Worm (Caenorhabditis elegans) whole organism, young adult: ENCODE data around the gene dnpp-1.

Experiments
- B0019.2 ChIP-seq: fragments of 200-800 bp; sonication (Bioruptor generic); conservative IDR thresholded peaks from 2 replicates; pipeline ENCODE4 v1.3.6; 2022; ENCODE audit warnings: missing genetic modification reagents, missing genetic modification characterization, missing compliant biosample characterization
- B0261.1 ChIP-seq: sonication (generic microtip); optimal IDR thresholded peaks from 2 replicates; lab custom pipeline; 2016; ENCODE audit warnings: mild to moderate bottlenecking, missing genetic modification characterization, moderate library complexity, missing compliant biosample characterization
- B0336.3 ChIP-seq: fragments of 200-800 bp; sonication (Bioruptor generic); IDR thresholded peaks from 2 replicates; pipeline ENCODE4 v1.3.6; 2022; ENCODE audit warnings: missing genetic modification characterization, missing compliant biosample characterization
- F22D6.2 ChIP-seq: sonication (generic microtip); optimal IDR thresholded peaks from 2 replicates; lab custom pipeline; 2016; ENCODE audit warnings: mild to moderate bottlenecking, missing genetic modification characterization, missing compliant biosample characterization
- F23B12.7 ChIP-seq: sonication (generic microtip); optimal IDR thresholded peaks from 2 replicates; lab custom pipeline; 2017; ENCODE audit warnings: missing genetic modification characterization, mild to moderate bottlenecking, missing compliant biosample characterization, antibody characterized with exemption, moderate library complexity; ENCODE audit not compliant: insufficient read depth
- F37B4.10 ChIP-seq: fragments of 200-800 bp; sonication (Bioruptor generic); IDR thresholded peaks from 2 replicates; pipeline ENCODE4 v1.3.6; 2022; ENCODE audit warnings: missing genetic modification characterization, missing compliant biosample characterization
- F39B2.1 ChIP-seq: fragments of 200-800 bp; sonication (Bioruptor generic); IDR thresholded peaks from 2 replicates; pipeline ENCODE4 v1.3.6; 2022; ENCODE audit warnings: missing genetic modification reagents, missing genetic modification characterization, missing compliant biosample characterization
- T26A5.8 ChIP-seq: sonication (generic microtip); optimal IDR thresholded peaks from 2 replicates; lab custom pipeline; 2016; ENCODE audit warnings: missing genetic modification characterization, missing compliant biosample characterization
- Y67H2A.10 ChIP-seq: fragments of 200-800 bp; sonication (Bioruptor generic); conservative IDR thresholded peaks from 2 replicates; pipeline ENCODE4 v1.3.6; 2022; ENCODE audit warnings: missing genetic modification reagents, missing genetic modification characterization, missing compliant biosample characterization
- Y79H2A.3 ChIP-seq: fragments of 200-800 bp; sonication (Bioruptor generic); conservative IDR thresholded peaks from 2 replicates; pipeline ENCODE4 v1.3.6; 2022; ENCODE audit warnings: missing genetic modification reagents, missing genetic modification characterization, missing compliant biosample characterization
- ZK185.1 ChIP-seq: sonication (generic microtip); optimal IDR thresholded peaks from 2 replicates; lab custom pipeline; 2016; ENCODE audit warnings: mild to moderate bottlenecking, missing genetic modification characterization, missing compliant biosample characterization; ENCODE audit not compliant: poor library complexity, severe bottlenecking
- akir-1 ChIP-seq: fragments of 200-800 bp; sonication (Bioruptor generic); optimal IDR thresholded peaks from 2 replicates; lab custom pipeline; 2018; ENCODE audit warnings: mild to moderate bottlenecking, missing genetic modification characterization, moderate library complexity, missing compliant biosample characterization
- ama-1 ChIP-seq, 3 experiments: fragments of 150-350 bp in 1 of 3; sonication (generic microtip) in 2 of 3; optimal IDR thresholded peaks; 2 replicates each; lab custom pipeline; 2014 to 2018; ENCODE audit warnings: missing biosample characterization in 2 of 3, missing genetic modification characterization in 2 of 3, missing genetic modification reagents in 2 of 3
- atf-7 ChIP-seq: sonication (generic microtip); optimal IDR thresholded peaks from 2 replicates; lab custom pipeline; 2017; ENCODE audit warnings: mild to moderate bottlenecking, missing genetic modification characterization, missing compliant biosample characterization
- athp-1 ChIP-seq: sonication (generic microtip); optimal IDR thresholded peaks from 2 replicates; lab custom pipeline; 2017; ENCODE audit warnings: mild to moderate bottlenecking, missing genetic modification characterization, missing compliant biosample characterization
- attf-5 ChIP-seq: fragments of 200-800 bp; sonication (Bioruptor generic); optimal IDR thresholded peaks from 2 replicates; lab custom pipeline; 2018; ENCODE audit warnings: mild to moderate bottlenecking, missing genetic modification characterization, missing compliant biosample characterization
- attf-6 ChIP-seq: fragments of 200-800 bp; sonication (Bioruptor generic); IDR thresholded peaks from 2 replicates; pipeline ENCODE4 v1.3.6; 2022; ENCODE audit warnings: missing genetic modification reagents, missing genetic modification characterization, missing compliant biosample characterization
- ccch-3 ChIP-seq: fragments of 200-800 bp; sonication (Bioruptor generic); optimal IDR thresholded peaks from 2 replicates; lab custom pipeline; 2018; ENCODE audit warnings: mild to moderate bottlenecking, missing genetic modification characterization, missing compliant biosample characterization
- cebp-1 ChIP-seq, 2 experiments: fragments of 200-800 bp in 1 of 2; sonication (Bioruptor generic) in 1 of 2; sonication (generic microtip) in 1 of 2; IDR thresholded peaks in 1 of 2; optimal IDR thresholded peaks in 1 of 2; 2 replicates each; pipeline versions ENCODE4 v1.3.6 to Lab custom; 2017 to 2022; ENCODE audit warnings: missing compliant biosample characterization in 2 of 2, missing genetic modification characterization in 2 of 2, mild to moderate bottlenecking in 1 of 2, missing genetic modification reagents in 1 of 2, moderate library complexity in 1 of 2
- ceh-27 ChIP-seq: fragments of 200-800 bp; sonication (Bioruptor generic); optimal IDR thresholded peaks from 2 replicates; lab custom pipeline; 2018; ENCODE audit warnings: mild to moderate bottlenecking, missing genetic modification characterization, moderate library complexity, missing compliant biosample characterization
- chd-7 ChIP-seq: sonication (generic microtip); optimal IDR thresholded peaks from 2 replicates; lab custom pipeline; 2016; ENCODE audit warnings: mild to moderate bottlenecking, missing genetic modification characterization, moderate library complexity, missing compliant biosample characterization
- dox-1 ChIP-seq: fragments of 200-800 bp; sonication (Bioruptor generic); IDR thresholded peaks from 2 replicates; pipeline ENCODE4 v1.3.6; 2022; ENCODE audit warnings: missing genetic modification reagents, missing genetic modification characterization, missing compliant biosample characterization
- egl-44 ChIP-seq: fragments of 200-800 bp; sonication (Bioruptor generic); IDR thresholded peaks from 2 replicates; pipeline ENCODE4 v1.3.6; 2022; ENCODE audit warnings: missing genetic modification reagents, missing genetic modification characterization, missing compliant biosample characterization
- ekl-4 ChIP-seq: fragments of 200-800 bp; sonication (Bioruptor generic); IDR thresholded peaks from 2 replicates; pipeline ENCODE4 v1.3.6; 2022; ENCODE audit warnings: missing genetic modification reagents, missing genetic modification characterization, missing compliant biosample characterization
- ets-4 ChIP-seq: fragments of 200-800 bp; sonication (Bioruptor generic); optimal IDR thresholded peaks from 2 replicates; lab custom pipeline; 2018; ENCODE audit warnings: mild to moderate bottlenecking, missing genetic modification characterization, missing compliant biosample characterization
- fkh-3 ChIP-seq: sonication (generic microtip); optimal IDR thresholded peaks from 2 replicates; lab custom pipeline; 2016; ENCODE audit warnings: mild to moderate bottlenecking, missing genetic modification characterization, missing compliant biosample characterization
- him-1 ChIP-seq: sonication (generic microtip); optimal IDR thresholded peaks from 2 replicates; lab custom pipeline; 2016; ENCODE audit warnings: missing genotype, missing genetic modification reagents, missing genetic modification characterization, missing compliant biosample characterization
- hlh-12 ChIP-seq: sonication (generic microtip); optimal IDR thresholded peaks from 2 replicates; lab custom pipeline; 2016; ENCODE audit warnings: missing genetic modification characterization, missing compliant biosample characterization
- hmg-20 ChIP-seq: fragments of 200-800 bp; sonication (Bioruptor generic); IDR thresholded peaks from 2 replicates; pipeline ENCODE4 v1.3.6; 2022; ENCODE audit warnings: missing genetic modification reagents, missing genetic modification characterization, missing compliant biosample characterization
- hrde-1 ChIP-seq: sonication (generic microtip); optimal IDR thresholded peaks from 2 replicates; lab custom pipeline; 2016; ENCODE audit warnings: missing genetic modification characterization, mild to moderate bottlenecking, missing compliant biosample characterization, moderate library complexity, missing genotype, missing genetic modification reagents, borderline replicate concordance
- hsf-1 ChIP-seq: fragments of 200-800 bp; sonication (Bioruptor generic); IDR thresholded peaks from 2 replicates; pipeline ENCODE4 v1.3.6; 2022; ENCODE audit warnings: missing genetic modification reagents, missing genetic modification characterization, missing compliant biosample characterization
- let-607 ChIP-seq, 2 experiments: fragments of 200-800 bp in 1 of 2; sonication (Bioruptor generic) in 1 of 2; sonication (generic microtip) in 1 of 2; optimal IDR thresholded peaks; 2 replicates each; lab custom pipeline; 2016 to 2018; ENCODE audit warnings: mild to moderate bottlenecking in 2 of 2, missing compliant biosample characterization in 2 of 2, missing genetic modification characterization in 2 of 2, moderate library complexity in 2 of 2, missing genotype in 1 of 2
- lin-35 ChIP-seq, 3 experiments: fragments of 150-350 bp in 2 of 3; sonication (generic microtip) in 1 of 3; optimal IDR thresholded peaks; 2 replicates each; lab custom pipeline; 2014 to 2018; ENCODE audit warnings: missing biosample characterization in 3 of 3, missing genetic modification characterization in 3 of 3, missing genetic modification reagents in 3 of 3
- lin-54 ChIP-seq: fragments of 200-800 bp; sonication (Bioruptor generic); optimal IDR thresholded peaks from 2 replicates; lab custom pipeline; 2018; ENCODE audit warnings: mild to moderate bottlenecking, missing genetic modification characterization, missing compliant biosample characterization
- madf-10 ChIP-seq: sonication (generic microtip); optimal IDR thresholded peaks from 2 replicates; lab custom pipeline; 2016; ENCODE audit warnings: mild to moderate bottlenecking, missing genetic modification characterization, missing compliant biosample characterization
- madf-6 ChIP-seq: fragments of 200-800 bp; sonication (Bioruptor generic); IDR thresholded peaks from 2 replicates; pipeline ENCODE4 v1.3.6; 2022; ENCODE audit warnings: missing genetic modification reagents, missing genetic modification characterization, missing compliant biosample characterization
- mxl-1 ChIP-seq: sonication (generic microtip); optimal IDR thresholded peaks from 2 replicates; lab custom pipeline; 2016; ENCODE audit warnings: missing genetic modification characterization, missing compliant biosample characterization
- nfya-2 ChIP-seq: fragments of 200-800 bp; sonication (Bioruptor generic); IDR thresholded peaks from 2 replicates; pipeline ENCODE4 v1.3.6; 2022; ENCODE audit warnings: missing genetic modification reagents, missing genetic modification characterization, missing compliant biosample characterization
- nhr-80 ChIP-seq: sonication (generic microtip); optimal IDR thresholded peaks from 2 replicates; lab custom pipeline; 2016; ENCODE audit warnings: missing genetic modification characterization, missing compliant biosample characterization
- pbrm-1 ChIP-seq: fragments of 200-800 bp; sonication (Bioruptor generic); IDR thresholded peaks from 2 replicates; pipeline ENCODE4 v1.3.6; 2022; ENCODE audit warnings: missing genetic modification reagents, missing genetic modification characterization, missing compliant biosample characterization
- rec-8 ChIP-seq, 2 experiments: sonication (generic microtip); optimal IDR thresholded peaks; 2 replicates each; lab custom pipeline; 2016; ENCODE audit warnings: mild to moderate bottlenecking in 2 of 2, missing genetic modification characterization in 2 of 2, missing genetic modification reagents in 2 of 2, missing genotype in 2 of 2, missing biosample characterization in 1 of 2, missing compliant biosample characterization in 1 of 2, moderate library complexity in 1 of 2
- repo-1 ChIP-seq: sonication (generic microtip); optimal IDR thresholded peaks from 2 replicates; lab custom pipeline; 2017; ENCODE audit warnings: mild to moderate bottlenecking, missing genetic modification characterization, missing compliant biosample characterization
- snpc-3.4 ChIP-seq: sonication (generic microtip); optimal IDR thresholded peaks from 2 replicates; lab custom pipeline; 2017; ENCODE audit warnings: missing genetic modification characterization, mild to moderate bottlenecking, missing compliant biosample characterization, antibody characterized with exemption, moderate library complexity, missing genotype, missing genetic modification reagents
- tbp1 ChIP-seq: fragments of 200-800 bp; sonication (Bioruptor generic); optimal IDR thresholded peaks from 2 replicates; lab custom pipeline; 2018; ENCODE audit warnings: mild to moderate bottlenecking, missing genetic modification characterization, missing compliant biosample characterization
- unc-130 ChIP-seq: sonication (generic microtip); optimal IDR thresholded peaks from 2 replicates; lab custom pipeline; 2016; ENCODE audit warnings: missing genetic modification reagents, missing genetic modification characterization, missing compliant biosample characterization
- zim-3 ChIP-seq: sonication (generic microtip); optimal IDR thresholded peaks from 2 replicates; lab custom pipeline; 2017; ENCODE audit warnings: mild to moderate bottlenecking, missing genetic modification characterization, moderate library complexity, missing compliant biosample characterization
- ztf-28 ChIP-seq: fragments of 200-800 bp; sonication (Bioruptor generic); IDR thresholded peaks from 2 replicates; pipeline ENCODE4 v1.3.6; 2022; ENCODE audit warnings: missing genetic modification reagents, missing genetic modification characterization, missing compliant biosample characterization

Gene dnpp-1

DNA sequence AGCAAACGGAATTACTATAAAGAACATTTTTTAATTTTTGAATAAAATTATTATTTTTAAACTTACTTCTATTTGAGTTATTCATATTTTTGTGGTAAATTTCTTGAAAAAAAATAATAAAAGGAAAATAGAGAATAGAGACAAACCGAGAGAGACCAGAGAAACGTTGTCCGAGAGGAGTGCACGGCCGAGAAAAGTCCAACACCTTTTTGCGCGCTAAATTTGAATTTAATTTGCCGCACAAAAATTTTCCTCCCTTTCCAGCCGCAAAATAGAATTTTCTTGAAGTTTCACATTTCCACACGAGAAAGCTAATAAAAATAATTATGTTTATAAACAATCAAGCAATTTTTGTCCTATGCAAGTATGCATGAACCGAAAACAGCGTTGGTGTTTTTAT is 8.2 kb upstream of the dnpp-1 start, which contains the start of the genes F01F1.11 and F01F1.3 (continued):
- TF ChIP-seq let-607 (tag; optimal IDR thresholded peaks at IDR 0.05; lab: Kevin White, UChicago) (peak in 1 of 2 experiments; percentile 57), rec-8 (tag; optimal IDR thresholded peaks at IDR 0.05; lab: Kevin White, UChicago) (peak; percentile 23 to 31), Y79H2A.3 (no peak), chd-7 (no peak), F23B12.7 (tag; lab: Kevin White, UChicago) (no peak), mxl-1 (tag; lab: Kevin White, UChicago) (no peak), nfya-2 (GFP tag; lab: Robert Waterston, UW) (no peak), F22D6.2 (peak; percentile 39), akir-1 (GFP tag; lab: Kevin White, UChicago) (no peak), repo-1 (tag; lab: Kevin White, UChicago) (no peak), atf-7 (tag; lab: Kevin White, UChicago) (no peak), ZK185.1 (tag; lab: Kevin White, UChicago) (peak; percentile 78), hlh-12 (tag; lab: Kevin White, UChicago) (no peak), egl-44 (GFP tag; lab: Robert Waterston, UW) (no peak), B0019.2 (GFP tag; lab: Robert Waterston, UW) (0 out of 2 replicates have a peak, but pooled peaks have one; percentile 15), attf-6 (GFP tag; lab: Robert Waterston, UW) (no peak), T26A5.8 (tag; lab: Kevin White, UChicago) (no peak), him-1 (tag; lab: Kevin White, UChicago) (peak; percentile 31), B0336.3 (GFP tag; lab: Robert Waterston, UW) (0 out of 2 replicates have a peak, but pooled peaks have one; percentile 15), hsf-1 (GFP tag; lab: Robert Waterston, UW) (no peak), madf-10 (tag; lab: Kevin White, UChicago) (peak; percentile 40), ztf-28 (peak; percentile 72; the same call in 1 of the 2 replicates), hrde-1 (tag; lab: Kevin White, UChicago) (no peak), zim-3 (tag; lab: Kevin White, UChicago) (no peak), nhr-80 (tag; lab: Kevin White, UChicago) (no peak), ets-4 (GFP tag; lab: Kevin White, UChicago) (no peak), ekl-4 (GFP tag; lab: Robert Waterston, UW) (peak; percentile 45; the same call in 1 of the 2 replicates), unc-130 (GFP tag; lab: Kevin White, UChicago) (peak; percentile 91), cebp-1 (GFP tag; IDR thresholded peaks at IDR 0.05; lab: Robert Waterston, UW) (no peak), cebp-1 (tag; optimal IDR thresholded peaks at IDR 0.05; lab: Kevin White, UChicago) (peak; percentile 37), B0261.1 (tag; lab: Kevin White, UChicago) (no peak), tbp1 (GFP tag; lab: Kevin White, UChicago) (peak; percentile 8), snpc-3.4 (tag; lab: Kevin White, UChicago) (no peak), attf-5 (GFP tag; lab: Kevin White, UChicago) (peak; percentile 5), dox-1 (GFP tag; lab: Robert Waterston, UW) (peak; percentile 64; the same call in 1 of the 2 replicates), Y67H2A.10 (GFP tag; lab: Robert Waterston, UW) (no peak), fkh-3 (tag; lab: Kevin White, UChicago) (no peak), lin-54 (GFP tag; lab: Kevin White, UChicago) (peak; percentile 94), F37B4.10 (GFP tag; lab: Robert Waterston, UW) (no peak), pbrm-1 (GFP tag; lab: Robert Waterston, UW) (peak; percentile 57; the same call in 1 of the 2 replicates), ccch-3 (peak; percentile 54), athp-1 (tag; lab: Kevin White, UChicago) (peak; percentile 6), ama-1 (optimal IDR thresholded peaks at IDR 0.05; lab: Kevin White, UChicago) (no peak), ama-1 (GFP tag; optimal IDR thresholded peaks at IDR 0.05; lab: Kevin White, UChicago) (no peak), lin-35 (GFP tag; optimal IDR thresholded peaks at IDR 0.05; lab: Kevin White, UChicago) (peak in 2 of 3 experiments; percentile 56 to 93), hmg-20 (GFP tag; lab: Robert Waterston, UW) (no peak), ceh-27 (GFP tag; lab: Kevin White, UChicago) (peak; percentile 72), F39B2.1 (GFP tag; lab: Robert Waterston, UW) (no peak), madf-6 (peak; percentile 80)
